Worm (Caenorhabditis elegans) whole organism, late embryonic: Measurements from ENCODE around the gene bus-4.
A peak's percentile ranks its signal among the peaks of the same experiment; 100 is the strongest.

Experiments used
- C08G9.2 ChIP-seq: sonication (generic microtip); optimal IDR thresholded peaks from 2 replicates; lab custom pipeline; 2016; ENCODE audit warnings: mild to moderate bottlenecking, missing genetic modification characterization, moderate library complexity, missing compliant biosample characterization
- F13H6.1 ChIP-seq: sonication (generic microtip); optimal IDR thresholded peaks from 2 replicates; lab custom pipeline; 2016; ENCODE audit warnings: missing genetic modification characterization, missing compliant biosample characterization
- ceh-14 ChIP-seq: sonication (generic microtip); optimal IDR thresholded peaks from 2 replicates; lab custom pipeline; 2016; ENCODE audit warnings: missing genotype, missing genetic modification characterization, missing compliant biosample characterization
- ceh-18 ChIP-seq: sonication (generic microtip); optimal IDR thresholded peaks from 2 replicates; lab custom pipeline; 2016; ENCODE audit warnings: missing genetic modification characterization, missing compliant biosample characterization
- ceh-19 ChIP-seq: fragments of 200-800 bp; sonication (Bioruptor generic); optimal IDR thresholded peaks from 2 replicates; lab custom pipeline; 2018; ENCODE audit warnings: mild to moderate bottlenecking, missing genetic modification characterization, missing compliant biosample characterization
- ceh-2 ChIP-seq: sonication (generic microtip); optimal IDR thresholded peaks from 2 replicates; lab custom pipeline; 2016; ENCODE audit warnings: missing genotype, missing genetic modification characterization, missing compliant biosample characterization
- ceh-30 ChIP-seq: fragments of 150-350 bp; optimal IDR thresholded peaks from 2 replicates; lab custom pipeline; 2014; ENCODE audit warnings: missing biosample characterization, missing genetic modification characterization
- ceh-31 ChIP-seq: sonication (generic microtip); optimal IDR thresholded peaks from 2 replicates; lab custom pipeline; 2016; ENCODE audit warnings: missing genetic modification characterization, missing compliant biosample characterization
- ceh-34 ChIP-seq: sonication (generic microtip); optimal IDR thresholded peaks from 2 replicates; lab custom pipeline; 2016; ENCODE audit warnings: mild to moderate bottlenecking, missing genetic modification characterization, missing compliant biosample characterization
- ceh-45 ChIP-seq: fragments of 200-800 bp; sonication (Bioruptor generic); IDR thresholded peaks from 2 replicates; pipeline ENCODE4 v1.3.6; 2022; ENCODE audit warnings: missing genetic modification reagents, missing genetic modification characterization, missing compliant biosample characterization
- ceh-6 ChIP-seq: fragments of 200-800 bp; sonication (Bioruptor generic); optimal IDR thresholded peaks from 2 replicates; lab custom pipeline; 2018; ENCODE audit warnings: mild to moderate bottlenecking, missing genetic modification characterization, missing compliant biosample characterization
- elt-2 ChIP-seq: sonication (generic microtip); optimal IDR thresholded peaks from 2 replicates; lab custom pipeline; 2016; ENCODE audit warnings: missing genetic modification reagents, missing genetic modification characterization, missing compliant biosample characterization
- ets-4 ChIP-seq: sonication (generic microtip); optimal IDR thresholded peaks from 2 replicates; lab custom pipeline; 2016; ENCODE audit warnings: missing genetic modification characterization, missing compliant biosample characterization
- hlh-15 ChIP-seq: sonication (generic microtip); optimal IDR thresholded peaks from 2 replicates; lab custom pipeline; 2016; ENCODE audit warnings: missing genetic modification characterization, missing compliant biosample characterization
- hlh-30 ChIP-seq: sonication (generic microtip); optimal IDR thresholded peaks from 2 replicates; lab custom pipeline; 2017; ENCODE audit warnings: antibody characterized with exemption, missing genetic modification characterization, missing compliant biosample characterization; ENCODE audit not compliant: insufficient read depth
- madf-2 ChIP-seq: sonication (generic microtip); optimal IDR thresholded peaks from 2 replicates; lab custom pipeline; 2017; ENCODE audit warnings: missing genetic modification characterization, missing compliant biosample characterization
- nfya-1 ChIP-seq: sonication (generic microtip); optimal IDR thresholded peaks from 2 replicates; lab custom pipeline; 2017; ENCODE audit warnings: missing genetic modification characterization, mild to moderate bottlenecking, missing compliant biosample characterization, antibody characterized with exemption, moderate library complexity
- odd-2 ChIP-seq: sonication (generic microtip); optimal IDR thresholded peaks from 2 replicates; lab custom pipeline; 2017; ENCODE audit warnings: antibody characterized with exemption, mild to moderate bottlenecking, missing genetic modification characterization, missing compliant biosample characterization
- ref-2 ChIP-seq: sonication (generic microtip); optimal IDR thresholded peaks from 2 replicates; lab custom pipeline; 2016; ENCODE audit warnings: missing genetic modification characterization, missing compliant biosample characterization
- rnt-1 ChIP-seq: sonication (generic microtip); optimal IDR thresholded peaks from 2 replicates; lab custom pipeline; 2016; ENCODE audit warnings: missing genetic modification characterization, missing compliant biosample characterization
- sox-2 ChIP-seq: fragments of 200-800 bp; sonication (Bioruptor generic); IDR thresholded peaks from 2 replicates; pipeline ENCODE4 v1.3.6; 2022; ENCODE audit warnings: missing genetic modification reagents, missing genetic modification characterization, missing compliant biosample characterization
- tbx-2 ChIP-seq: sonication (generic microtip); optimal IDR thresholded peaks from 2 replicates; lab custom pipeline; 2016; ENCODE audit warnings: missing genetic modification characterization, missing compliant biosample characterization
- unc-3 ChIP-seq, 2 experiments: fragments of 200-800 bp in 1 of 2; sonication (Bioruptor generic) in 1 of 2; sonication (generic microtip) in 1 of 2; conservative IDR thresholded peaks in 1 of 2; optimal IDR thresholded peaks in 1 of 2; 2 replicates each; pipeline versions ENCODE4 v1.3.6 to Lab custom; 2016 to 2022; ENCODE audit warnings: missing compliant biosample characterization in 2 of 2, missing genetic modification characterization in 2 of 2, missing genetic modification reagents in 1 of 2
- unc-42 ChIP-seq: sonication (generic microtip); optimal IDR thresholded peaks from 2 replicates; lab custom pipeline; 2016; ENCODE audit warnings: missing genotype, missing genetic modification characterization, missing compliant biosample characterization
- unc-86 ChIP-seq: sonication (generic microtip); optimal IDR thresholded peaks from 2 replicates; lab custom pipeline; 2016; ENCODE audit warnings: missing genetic modification characterization, missing compliant biosample characterization

bus-4 gene

DNA sequence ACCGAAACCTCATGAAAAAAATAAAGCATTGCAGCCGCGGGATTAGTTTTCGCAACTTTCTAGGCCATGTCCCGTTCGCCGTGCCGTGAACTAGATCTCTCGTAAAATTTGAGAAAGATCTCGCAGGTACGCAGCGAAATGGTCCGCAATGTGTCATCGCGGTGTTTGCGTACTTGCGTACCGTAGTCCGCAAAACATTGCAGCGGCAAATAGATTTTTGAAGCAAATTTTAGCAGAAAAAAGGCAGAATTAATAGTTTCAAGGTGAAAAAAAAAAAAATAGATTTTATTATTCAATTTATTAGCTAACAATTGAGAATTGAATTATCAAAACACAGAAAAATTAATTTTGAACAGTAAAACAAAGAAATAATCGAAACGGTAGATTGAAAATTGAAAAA is 39.9 kb downstream of the bus-4 start:
- peak; percentile 83 for TF ChIP-seq ref-2
- TF ChIP-seq ceh-18 (tag; lab: Kevin White, UChicago) = peak; percentile 64
- peak; percentile 47 for TF ChIP-seq ceh-2 (tag; lab: Kevin White, UChicago)
- peak; percentile 58 for TF ChIP-seq unc-42
- TF ChIP-seq ets-4 = peak; percentile 21
- TF ChIP-seq elt-2 (tag; lab: Kevin White, UChicago) = peak; percentile 37
- TF ChIP-seq ceh-14 = peak; percentile 87
- peak; percentile 85 for TF ChIP-seq ceh-34 (tag; lab: Kevin White, UChicago)
- TF ChIP-seq sox-2 (GFP tag; lab: Robert Waterston, UW) = peak; percentile 13; the same call in 1 of the 2 replicates
- TF ChIP-seq C08G9.2 = peak; percentile 55
- peak; percentile 65 for TF ChIP-seq tbx-2 (tag; lab: Kevin White, UChicago)
- TF ChIP-seq madf-2 (tag; lab: Kevin White, UChicago) = peak; percentile 24
- peak; percentile 60 for TF ChIP-seq nfya-1
- TF ChIP-seq unc-86 (tag; lab: Kevin White, UChicago) = peak; percentile 46
- peak; percentile 28 for TF ChIP-seq F13H6.1 (tag; lab: Kevin White, UChicago)
- TF ChIP-seq ceh-31 (tag; lab: Kevin White, UChicago) = peak; percentile 79
- 0 out of 2 replicates have a peak, but pooled peaks have one; percentile 56 for TF ChIP-seq ceh-45 (GFP tag; lab: Robert Waterston, UW)
- TF ChIP-seq unc-3 (GFP tag; conservative IDR thresholded peaks at IDR 0.05; lab: Robert Waterston, UW) = 0 out of 2 replicates have a peak, but pooled peaks have one; percentile 36
- peak; percentile 13 for TF ChIP-seq unc-3 (tag; optimal IDR thresholded peaks at IDR 0.05; lab: Kevin White, UChicago)
- TF ChIP-seq, all 69 proteins: peak for 18; not testable (repeated sequence) for 51

DNA sequence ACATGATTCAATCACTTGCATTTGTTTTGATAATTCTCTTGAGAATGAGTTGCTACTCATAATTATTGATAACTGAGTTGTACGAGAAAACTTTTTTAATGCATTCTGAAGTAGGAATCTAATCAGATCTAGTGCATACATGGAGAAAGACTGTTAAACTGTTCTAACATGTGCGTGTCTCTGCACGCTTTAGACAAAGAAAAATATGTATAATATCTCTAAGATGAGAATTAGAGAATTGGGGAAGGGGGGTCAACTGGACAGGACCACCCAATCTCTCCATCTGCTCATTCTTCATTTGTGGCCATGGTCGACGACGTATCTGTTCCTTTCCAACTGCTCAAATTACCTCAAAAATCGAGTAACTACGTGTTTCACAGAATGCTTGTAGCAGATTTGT is 49.2 kb downstream of the bus-4 start, which contains the start of gene fbxb-78:
Gene fbxb-78 (plus strand): TSS at position 301 of the 400 bp plus-strand sequence.
- TF ChIP-seq ceh-30 (tag; lab: Kevin White, UChicago) (no peak), C08G9.2 (no peak), ceh-19 (no peak), hlh-15 (no peak), rnt-1 (tag; lab: Kevin White, UChicago) (no peak), ceh-6 (GFP tag; lab: Kevin White, UChicago) (no peak), odd-2 (tag; lab: Kevin White, UChicago) (no peak), hlh-30 (tag; lab: Kevin White, UChicago) (no peak)
